Worm (Caenorhabditis elegans) whole organism, L2 larva: Measurements from ENCODE around the gene R11D1.3.

ENCODE experiments used
- ZK546.5 ChIP-seq: sonication (generic microtip); optimal IDR thresholded peaks from 2 replicates; lab custom pipeline; 2017; ENCODE audit warnings: missing biosample characterization, missing genetic modification characterization
- aly-2 ChIP-seq: fragments of 150-350 bp; optimal IDR thresholded peaks from 2 replicates; lab custom pipeline; 2014; ENCODE audit warnings: missing biosample characterization, missing genetic modification characterization
- ama-1 ChIP-seq: fragments of 150-350 bp; optimal IDR thresholded peaks from 2 replicates; lab custom pipeline; 2018; ENCODE audit warnings: inconsistent platforms
- blmp-1 ChIP-seq: sonication (generic microtip); optimal IDR thresholded peaks from 2 replicates; lab custom pipeline; 2017; ENCODE audit warnings: missing genetic modification characterization, mild to moderate bottlenecking, missing compliant biosample characterization, antibody characterized with exemption, moderate library complexity; ENCODE audit not compliant: insufficient read depth
- ceh-16 ChIP-seq: fragments of 150-350 bp; optimal IDR thresholded peaks from 2 replicates; lab custom pipeline; 2014; ENCODE audit warnings: missing biosample characterization, missing genetic modification characterization
- nhr-11 ChIP-seq: fragments of 150-350 bp; optimal IDR thresholded peaks from 2 replicates; lab custom pipeline; 2014; ENCODE audit warnings: missing biosample characterization, missing genetic modification characterization
- nhr-237 ChIP-seq: fragments of 150-350 bp; optimal IDR thresholded peaks from 2 replicates; lab custom pipeline; 2014; ENCODE audit warnings: missing biosample characterization, missing genetic modification characterization
- skn-1 ChIP-seq: sonication (generic microtip); optimal IDR thresholded peaks from 2 replicates; lab custom pipeline; 2017; ENCODE audit warnings: missing biosample characterization, missing genetic modification characterization
- sma-3 ChIP-seq: sonication (generic microtip); optimal IDR thresholded peaks from 2 replicates; lab custom pipeline; 2016; ENCODE audit warnings: missing genetic modification reagents, missing genetic modification characterization, missing compliant biosample characterization
- snpc-4 ChIP-seq: fragments of 150-350 bp; optimal IDR thresholded peaks from 2 replicates; lab custom pipeline; 2014; ENCODE audit warnings: missing biosample characterization, missing genetic modification characterization
- unc-39 ChIP-seq: fragments of 150-350 bp; optimal IDR thresholded peaks from 2 replicates; lab custom pipeline; 2014; ENCODE audit warnings: missing biosample characterization, missing genetic modification characterization

- TF ChIP-seq aly-2 (tag; lab: Kevin White, UChicago) = no peak
- TF ChIP-seq sma-3 (GFP tag; lab: Kevin White, UChicago) = no peak
- no peak for TF ChIP-seq skn-1
- no peak for TF ChIP-seq blmp-1 (tag; lab: Kevin White, UChicago)
- TF ChIP-seq ceh-16 (tag; lab: Kevin White, UChicago) = no peak
- TF ChIP-seq ZK546.5 = no peak
- no peak for TF ChIP-seq unc-39 (tag; lab: Kevin White, UChicago)
- no peak for TF ChIP-seq snpc-4 (tag; lab: Kevin White, UChicago)
- no peak for TF ChIP-seq nhr-11 (tag; lab: Kevin White, UChicago)
- TF ChIP-seq ama-1 (lab: Kevin White, UChicago) = no peak
- TF ChIP-seq nhr-237 (tag; lab: Kevin White, UChicago) = no peak
Observed at ce11 chrV:12695155-12695554, 16.7 kb downstream of the R11D1.3 start, which contains the start of gene parn-1.
